Worm (Caenorhabditis elegans): Measurements from ENCODE around the gene ndx-3.

DNA sequence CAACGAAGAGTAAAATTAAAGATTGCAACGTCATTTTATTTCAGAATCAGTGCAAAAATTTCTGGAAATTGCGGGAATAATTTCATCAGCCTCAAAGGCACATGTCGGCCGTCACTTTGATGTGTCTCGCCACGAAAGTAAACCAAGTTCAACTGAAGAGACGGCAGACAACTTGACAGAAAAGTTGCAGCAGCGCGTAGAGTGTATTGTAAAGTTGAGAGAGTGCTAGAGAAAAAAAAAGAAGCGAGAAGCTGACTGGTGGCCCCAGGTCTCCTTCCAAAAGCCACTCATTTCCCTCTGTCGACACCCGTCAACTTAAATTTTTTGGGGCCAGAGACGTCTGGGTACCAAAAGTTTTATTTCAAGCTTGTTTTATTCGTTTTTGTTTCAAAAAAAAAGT is 49.1 kb upstream of the ndx-3 start:
- TF ChIP-seq nhr-2 (tag; optimal IDR thresholded peaks at IDR 0.05) (no peak), lin-13 (tag; optimal IDR thresholded peaks at IDR 0.05) (no peak), mls-2 (tag; optimal IDR thresholded peaks at IDR 0.05) (no peak), nhr-76 (tag; optimal IDR thresholded peaks at IDR 0.05) (no peak), elt-3 (tag; optimal IDR thresholded peaks at IDR 0.05) (no peak), nhr-28 (tag; optimal IDR thresholded peaks at IDR 0.05) (no peak)

Data from whole organism, mixed stage, embryonic.